Fruit fly (Drosophila melanogaster) whole organism, embryonic: ENCODE data around the gene solo.
A peak's percentile ranks its signal among the peaks of the same experiment; 100 is the strongest.

ENCODE experiments used
- Blimp-1 ChIP-seq: fragments of 200-800 bp; sonication (Bioruptor generic); optimal IDR thresholded peaks from 3 replicates; lab custom pipeline; 2018; ENCODE audit warnings: missing biosample characterization, missing genetic modification characterization, mild to moderate bottlenecking, moderate library complexity, missing genetic modification reagents
- CG10543 ChIP-seq: fragments of 200-800 bp; sonication (Bioruptor generic); optimal IDR thresholded peaks from 3 replicates; lab custom pipeline; 2017; ENCODE audit warnings: missing biosample characterization, mild to moderate bottlenecking, missing genetic modification characterization, moderate library complexity
- CG13123 ChIP-seq: fragments of 200-800 bp; sonication (Bioruptor generic); optimal IDR thresholded peaks from 2 replicates; lab custom pipeline; 2016; ENCODE audit warnings: missing biosample characterization, missing genetic modification characterization
- CG13424 ChIP-seq: fragments of 200-800 bp; sonication (Bioruptor generic); optimal IDR thresholded peaks from 2 replicates; lab custom pipeline; 2019; ENCODE audit warnings: missing biosample characterization, mild to moderate bottlenecking, missing genetic modification characterization, moderate library complexity
- CG14860 ChIP-seq: fragments of 200-800 bp; sonication (Bioruptor generic); IDR thresholded peaks from 3 replicates; pipeline ENCODE4 v1.3.6; 2022; ENCODE audit warnings: missing biosample characterization, missing genetic modification characterization; ENCODE audit not compliant: partially characterized antibody
- CG15601 ChIP-seq: fragments of 200-800 bp; sonication (Bioruptor generic); optimal IDR thresholded peaks from 3 replicates; lab custom pipeline; 2019; ENCODE audit warnings: missing biosample characterization, mild to moderate bottlenecking, missing genetic modification characterization, moderate library complexity
- CG17829 ChIP-seq: fragments of 200-800 bp; optimal IDR thresholded peaks from 2 replicates; lab custom pipeline; 2019; ENCODE audit warnings: missing biosample characterization, mild to moderate bottlenecking, missing genetic modification characterization, moderate library complexity
- CG18476 ChIP-seq: fragments of 200-800 bp; sonication (Bioruptor generic); optimal IDR thresholded peaks from 2 replicates; lab custom pipeline; 2016; ENCODE audit warnings: missing biosample characterization, mild to moderate bottlenecking, missing genetic modification characterization
- CG18599 ChIP-seq: fragments of 200-800 bp; sonication (Bioruptor generic); optimal IDR thresholded peaks from 3 replicates; lab custom pipeline; 2017; ENCODE audit warnings: missing biosample characterization, missing genetic modification characterization, mild to moderate bottlenecking, moderate library complexity, missing genetic modification reagents
- CG2120 ChIP-seq: fragments of 200-800 bp; sonication (Bioruptor generic); optimal IDR thresholded peaks from 3 replicates; lab custom pipeline; 2016; ENCODE audit warnings: missing biosample characterization, missing genetic modification characterization
- CG2202 ChIP-seq: fragments of 200-800 bp; sonication (Bioruptor generic); optimal IDR thresholded peaks from 2 replicates; lab custom pipeline; 2018; ENCODE audit warnings: missing biosample characterization, mild to moderate bottlenecking, missing genetic modification characterization
- CG32532 ChIP-seq: fragments of 200-800 bp; sonication (Bioruptor generic); IDR thresholded peaks from 2 replicates; pipeline ENCODE4 v1.3.6; 2022; ENCODE audit warnings: missing biosample characterization, missing genetic modification characterization
- CG33557 ChIP-seq: fragments of 200-800 bp; sonication (Bioruptor generic); optimal IDR thresholded peaks from 2 replicates; lab custom pipeline; 2019; ENCODE audit warnings: missing biosample characterization, mild to moderate bottlenecking, missing genetic modification characterization, moderate library complexity
- CG34422 ChIP-seq: fragments of 200-800 bp; sonication (Bioruptor generic); IDR thresholded peaks from 3 replicates; pipeline ENCODE4 v1.3.6; 2022; ENCODE audit warnings: missing biosample characterization, missing genetic modification characterization
- CG4854 ChIP-seq: fragments of 200-800 bp; sonication (Bioruptor generic); optimal IDR thresholded peaks from 2 replicates; lab custom pipeline; 2016; ENCODE audit warnings: missing biosample characterization, missing genetic modification characterization, inconsistent platforms
- CG8281 ChIP-seq: fragments of 200-800 bp; sonication (Bioruptor generic); optimal IDR thresholded peaks from 2 replicates; lab custom pipeline; 2018; ENCODE audit warnings: missing biosample characterization, mild to moderate bottlenecking, missing genetic modification characterization, moderate library complexity
- Chrac-16 ChIP-seq: fragments of 200-800 bp; sonication (Bioruptor generic); optimal IDR thresholded peaks from 3 replicates; lab custom pipeline; 2016; ENCODE audit warnings: missing biosample characterization, missing genetic modification characterization
- Dbx ChIP-seq: fragments of 200-800 bp; sonication (Bioruptor generic); IDR thresholded peaks from 3 replicates; pipeline ENCODE4 v1.3.6; 2022; ENCODE audit warnings: missing biosample characterization, missing genetic modification characterization
- Dll ChIP-seq: fragments of 200-800 bp; sonication (Bioruptor generic); IDR thresholded peaks from 4 replicates; pipeline ENCODE4 v1.3.6; 2022; ENCODE audit warnings: missing biosample characterization, missing genetic modification characterization; ENCODE audit not compliant: partially characterized antibody
- E2f2 ChIP-seq: fragments of 200-800 bp; sonication (Bioruptor generic); IDR thresholded peaks from 2 replicates; pipeline ENCODE4 v1.3.6; 2022; ENCODE audit warnings: missing biosample characterization, missing genetic modification characterization
- HmgZ ChIP-seq: fragments of 200-800 bp; sonication (Bioruptor generic); optimal IDR thresholded peaks from 2 replicates; lab custom pipeline; 2018; ENCODE audit warnings: missing biosample characterization, mild to moderate bottlenecking, missing genetic modification characterization
- Hsf ChIP-seq: fragments of 200-800 bp; sonication (Bioruptor generic); optimal IDR thresholded peaks from 3 replicates; lab custom pipeline; 2016; ENCODE audit warnings: missing biosample characterization, missing genetic modification characterization
- Lhr ChIP-seq: fragments of 200-800 bp; sonication (Bioruptor generic); optimal IDR thresholded peaks from 3 replicates; lab custom pipeline; 2017; ENCODE audit warnings: mild to moderate bottlenecking, missing biosample characterization, missing genetic modification reagents, missing genetic modification characterization
- Med ChIP-seq: fragments of 200-800 bp; sonication (Bioruptor generic); peaks from one replicate; lab custom pipeline; 2016; ENCODE audit warnings: missing biosample characterization, missing genetic modification characterization, mild to moderate bottlenecking, inconsistent platforms, moderate library complexity
- Nf-YC ChIP-seq: fragments of 200-800 bp; optimal IDR thresholded peaks from 3 replicates; lab custom pipeline; 2019; ENCODE audit warnings: missing biosample characterization, mild to moderate bottlenecking, missing genetic modification characterization, moderate library complexity
- Pdp1 ChIP-seq, 2 experiments: fragments of 200-800 bp; sonication (Bioruptor generic); optimal IDR thresholded peaks; 3 replicates each; lab custom pipeline; 2016; ENCODE audit warnings: missing biosample characterization in 2 of 2, missing genetic modification characterization in 2 of 2, mild to moderate bottlenecking in 1 of 2, moderate library complexity in 1 of 2
- Poxn ChIP-seq: fragments of 200-800 bp; sonication (Bioruptor generic); IDR thresholded peaks from 2 replicates; pipeline ENCODE4 v1.3.6; 2022; ENCODE audit warnings: missing biosample characterization, missing genetic modification characterization
- Stat92E ChIP-seq, 3 experiments: fragments of >200 bp in 2 of 3; fragments of 200-800 bp in 1 of 3; sonication (Bioruptor generic) in 1 of 3; optimal IDR thresholded peaks; 2 replicates each; lab custom pipeline; 2017 to 2019; ENCODE audit warnings: missing biosample characterization in 3 of 3, missing genetic modification characterization in 3 of 3, mild to moderate bottlenecking in 1 of 3, moderate library complexity in 1 of 3
- ap ChIP-seq: fragments of 200-800 bp; sonication (Bioruptor generic); IDR thresholded peaks from 2 replicates; pipeline ENCODE4 v1.3.6; 2022; ENCODE audit warnings: missing biosample characterization, missing genetic modification characterization
- chif ChIP-seq, 2 experiments: fragments of 200-800 bp; sonication (Bioruptor generic); optimal IDR thresholded peaks; 3 replicates each; lab custom pipeline; 2016; ENCODE audit warnings: missing biosample characterization in 2 of 2, missing genetic modification characterization in 2 of 2
- dysf ChIP-seq: fragments of 200-800 bp; sonication (Bioruptor generic); IDR thresholded peaks from 3 replicates; pipeline ENCODE4 v1.3.6; 2022; ENCODE audit warnings: missing biosample characterization, missing genetic modification characterization
- ewg ChIP-seq: fragments of 200-800 bp; sonication (Bioruptor generic); optimal IDR thresholded peaks from 3 replicates; lab custom pipeline; 2017; ENCODE audit warnings: mild to moderate bottlenecking, missing biosample characterization, missing genetic modification reagents, missing genetic modification characterization
- fd3F ChIP-seq: fragments of 200-800 bp; sonication (Bioruptor generic); optimal IDR thresholded peaks from 2 replicates; lab custom pipeline; 2018; ENCODE audit warnings: missing biosample characterization, mild to moderate bottlenecking, missing genetic modification characterization, moderate library complexity
- knrl ChIP-seq: fragments of 200-800 bp; sonication (Bioruptor generic); IDR thresholded peaks from 3 replicates; pipeline ENCODE4 v1.3.6; 2022; ENCODE audit warnings: missing biosample characterization, missing genetic modification characterization; ENCODE audit not compliant: partially characterized antibody
- lab ChIP-seq: fragments of 200-800 bp; sonication (Bioruptor generic); optimal IDR thresholded peaks from 3 replicates; lab custom pipeline; 2017; ENCODE audit warnings: missing biosample characterization, missing genetic modification characterization, mild to moderate bottlenecking, moderate library complexity, missing genetic modification reagents
- nerfin-1 ChIP-seq: fragments of 200-800 bp; sonication (Bioruptor generic); optimal IDR thresholded peaks from 3 replicates; lab custom pipeline; 2019; ENCODE audit warnings: missing biosample characterization, mild to moderate bottlenecking, missing genetic modification characterization, moderate library complexity
- pros ChIP-seq: fragments of 200-800 bp; sonication (Bioruptor generic); optimal IDR thresholded peaks from 3 replicates; lab custom pipeline; 2019; ENCODE audit warnings: missing biosample characterization, mild to moderate bottlenecking, missing genetic modification characterization, moderate library complexity
- ranshi ChIP-seq: fragments of 200-800 bp; sonication (Bioruptor generic); IDR thresholded peaks from 2 replicates; pipeline ENCODE4 v1.3.6; 2022; ENCODE audit warnings: missing biosample characterization, missing genetic modification characterization
- tio ChIP-seq: fragments of 200-800 bp; sonication (Bioruptor generic); optimal IDR thresholded peaks from 2 replicates; lab custom pipeline; 2017; ENCODE audit warnings: missing biosample characterization, missing genetic modification characterization, inconsistent platforms
- trh ChIP-seq: fragments of 200-800 bp; sonication (Bioruptor generic); optimal IDR thresholded peaks from 2 replicates; lab custom pipeline; 2016; ENCODE audit warnings: missing biosample characterization, missing genetic modification characterization
- unpg ChIP-seq: fragments of 200-800 bp; sonication (Bioruptor generic); optimal IDR thresholded peaks from 3 replicates; lab custom pipeline; 2018; ENCODE audit warnings: missing biosample characterization, mild to moderate bottlenecking, missing genetic modification characterization, moderate library complexity
- zen ChIP-seq: fragments of 200-800 bp; sonication (Bioruptor generic); optimal IDR thresholded peaks from 3 replicates; lab custom pipeline; 2018; ENCODE audit warnings: missing biosample characterization, mild to moderate bottlenecking, missing genetic modification characterization, moderate library complexity

solo gene

dm6 chr2L:15061368-15061767 lies at the start of gene solo, which contains the start of gene vas (continued):
- peak; percentile 32 for TF ChIP-seq CG10543 (GFP tag; lab: Kevin White, UChicago)
- peak; percentile 30 for TF ChIP-seq Nf-YC (tag; lab: Kevin White, UChicago)
- peak; percentile 30 for TF ChIP-seq E2f2 (GFP tag; lab: Robert Waterston, UW)
- TF ChIP-seq Pdp1 (GFP tag; optimal IDR thresholded peaks at IDR 0.05; lab: Kevin White, UChicago), result peak in 1 of 2 experiments; percentile 9
- TF ChIP-seq trh (GFP tag; lab: Kevin White, UChicago), result peak; percentile 26
- peak; percentile 24 for TF ChIP-seq CG4854
- peak in 1 of 2 experiments; percentile 10 for TF ChIP-seq chif (GFP tag; optimal IDR thresholded peaks at IDR 0.05; lab: Kevin White, UChicago)
- no peak for TF ChIP-seq pros (GFP tag; lab: Kevin White, UChicago)
- TF ChIP-seq CG2120 (GFP tag; lab: Kevin White, UChicago), result peak; percentile 65
- TF ChIP-seq tio (GFP tag; lab: Kevin White, UChicago), result peak; percentile 12
- TF ChIP-seq CG18599, result peak; percentile 31
- peak; percentile 57 for TF ChIP-seq nerfin-1
- TF ChIP-seq Hsf (GFP tag; lab: Kevin White, UChicago), result peak; percentile 48
- no peak for TF ChIP-seq CG8281 (tag; lab: Kevin White, UChicago)
- peak; percentile 59 for TF ChIP-seq Lhr (GFP tag; lab: Kevin White, UChicago)
- TF ChIP-seq lab (GFP tag; lab: Kevin White, UChicago), result peak; percentile 40
- TF ChIP-seq ap (GFP tag; lab: Robert Waterston, UW), result 0 out of 2 replicates have a peak, but pooled peaks have one; percentile 14
- TF ChIP-seq CG14860, result peak; percentile 27; the same call in 1 of the 3 replicates
- TF ChIP-seq CG18476 (GFP tag; lab: Kevin White, UChicago), result peak; percentile 45
- TF ChIP-seq Blimp-1 (GFP tag; lab: Kevin White, UChicago), result peak; percentile 30
- TF ChIP-seq Dbx (GFP tag; lab: Robert Waterston, UW), result peak; percentile 65; the same call in 2 of the 3 replicates
- no peak for TF ChIP-seq CG2202
- TF ChIP-seq knrl, result 0 out of 3 replicates have a peak, but pooled peaks have one; percentile 17
- TF ChIP-seq unpg (GFP tag; lab: Kevin White, UChicago), result peak; percentile 64
- TF ChIP-seq CG15601 (tag; lab: Kevin White, UChicago), result peak; percentile 59
- TF ChIP-seq CG13424, result peak; percentile 66
- TF ChIP-seq CG13123 (GFP tag; lab: Kevin White, UChicago), result no peak
- peak; percentile 45; the same call in 2 of the 4 replicates for TF ChIP-seq Dll
- peak; percentile 43 for TF ChIP-seq CG33557 (GFP tag; lab: Kevin White, UChicago)
- TF ChIP-seq fd3F (GFP tag; lab: Kevin White, UChicago), result peak; percentile 40
- TF ChIP-seq Poxn, result no peak
- TF ChIP-seq Stat92E (GFP tag; optimal IDR thresholded peaks at IDR 0.05; lab: Kevin White, UChicago), result peak in 1 of 3 experiments; percentile 87
- TF ChIP-seq CG32532, result peak; percentile 67; the same call in 1 of the 2 replicates
- TF ChIP-seq Chrac-16 (GFP tag; lab: Kevin White, UChicago), result peak; percentile 50
- no peak for TF ChIP-seq CG34422 (GFP tag; lab: Robert Waterston, UW)
- TF ChIP-seq ranshi, result 0 out of 2 replicates have a peak, but pooled peaks have one; percentile 25
- TF ChIP-seq HmgZ, result peak; percentile 55
- TF ChIP-seq CG17829 (tag; lab: Kevin White, UChicago), result peak; percentile 57
- TF ChIP-seq Med (GFP tag; lab: Kevin White, UChicago), result peak; percentile 77
- TF ChIP-seq ewg (GFP tag; lab: Kevin White, UChicago), result peak; percentile 23
- peak; percentile 47; the same call in 2 of the 3 replicates for TF ChIP-seq dysf
- TF ChIP-seq zen (tag; lab: Kevin White, UChicago), result peak; percentile 64
